Fruit fly (Drosophila melanogaster) whole organism, prepupa: Measurements from ENCODE around the gene NimC2.

Source experiments
- Blimp-1 ChIP-seq: fragments of 200-800 bp; sonication (Bioruptor generic); optimal IDR thresholded peaks from 3 replicates; lab custom pipeline; 2017; ENCODE audit warnings: missing biosample characterization, missing genetic modification characterization, mild to moderate bottlenecking, moderate library complexity, missing genetic modification reagents
- CG10631 ChIP-seq: fragments of 200-800 bp; sonication (Bioruptor generic); optimal IDR thresholded peaks from 2 replicates; lab custom pipeline; 2016; ENCODE audit warnings: missing biosample characterization, missing genetic modification characterization
- CG10669 ChIP-seq: fragments of 200-800 bp; sonication (Bioruptor generic); optimal IDR thresholded peaks from 3 replicates; lab custom pipeline; 2018; ENCODE audit warnings: missing biosample characterization, mild to moderate bottlenecking, missing genetic modification characterization, moderate library complexity
- CG11294 ChIP-seq: fragments of 200-800 bp; sonication (Bioruptor generic); IDR thresholded peaks from 2 replicates; pipeline ENCODE4 v1.3.6; 2022; ENCODE audit warnings: missing biosample characterization, missing genetic modification characterization
- CG11762 ChIP-seq: fragments of 200-800 bp; sonication (Bioruptor generic); optimal IDR thresholded peaks from 3 replicates; lab custom pipeline; 2016; ENCODE audit warnings: missing biosample characterization, missing genetic modification characterization; ENCODE audit not compliant: insufficient read depth
- CG11902 ChIP-seq: fragments of 200-800 bp; sonication (Bioruptor generic); optimal IDR thresholded peaks from 3 replicates; lab custom pipeline; 2016; ENCODE audit warnings: missing biosample characterization, missing genetic modification characterization
- CG15336 ChIP-seq: fragments of 200-800 bp; sonication (Bioruptor generic); IDR thresholded peaks from 2 replicates; pipeline ENCODE4 v1.3.6; 2022; ENCODE audit warnings: missing biosample characterization, missing genetic modification characterization
- CG1621 ChIP-seq: fragments of 200-800 bp; sonication (Bioruptor generic); optimal IDR thresholded peaks from 3 replicates; lab custom pipeline; 2018; ENCODE audit warnings: missing biosample characterization, mild to moderate bottlenecking, missing genetic modification characterization
- CG3032 ChIP-seq: fragments of 200-800 bp; optimal IDR thresholded peaks from 2 replicates; lab custom pipeline; 2019; ENCODE audit warnings: missing biosample characterization, mild to moderate bottlenecking, missing genetic modification characterization, moderate library complexity
- CG31627 ChIP-seq: fragments of 200-800 bp; sonication (Bioruptor generic); optimal IDR thresholded peaks from 3 replicates; lab custom pipeline; 2016; ENCODE audit warnings: missing biosample characterization, missing genetic modification characterization
- CG32006 ChIP-seq: fragments of 200-800 bp; sonication (Bioruptor generic); optimal IDR thresholded peaks from 3 replicates; lab custom pipeline; 2017; ENCODE audit warnings: missing biosample characterization, mild to moderate bottlenecking, missing genetic modification characterization
- CG34406 ChIP-seq: fragments of 200-800 bp; sonication (Bioruptor generic); optimal IDR thresholded peaks from 3 replicates; lab custom pipeline; 2016; ENCODE audit warnings: missing biosample characterization, missing genetic modification characterization
- CG3919 ChIP-seq: fragments of 200-800 bp; sonication (Bioruptor generic); optimal IDR thresholded peaks from 3 replicates; lab custom pipeline; 2016; ENCODE audit warnings: missing biosample characterization, missing genetic modification characterization
- CG4318 ChIP-seq: fragments of 200-800 bp; sonication (Bioruptor generic); optimal IDR thresholded peaks from 3 replicates; lab custom pipeline; 2017; ENCODE audit warnings: missing biosample characterization, mild to moderate bottlenecking, missing genetic modification characterization
- CG6163 ChIP-seq: fragments of 200-800 bp; sonication (Bioruptor generic); IDR thresholded peaks from 3 replicates; pipeline ENCODE4 v1.3.6; 2022; ENCODE audit warnings: missing biosample characterization, missing genetic modification characterization
- CG6276 ChIP-seq: fragments of 200-800 bp; sonication (Bioruptor generic); optimal IDR thresholded peaks from 2 replicates; lab custom pipeline; 2017; ENCODE audit warnings: missing biosample characterization, mild to moderate bottlenecking, missing genetic modification characterization
- CG6792 ChIP-seq: fragments of 200-800 bp; sonication (Bioruptor generic); optimal IDR thresholded peaks from 3 replicates; lab custom pipeline; 2016; ENCODE audit warnings: missing biosample characterization, missing genetic modification characterization
- CG6854 ChIP-seq: fragments of 200-800 bp; sonication (Bioruptor generic); optimal IDR thresholded peaks from 2 replicates; lab custom pipeline; 2017; ENCODE audit warnings: missing biosample characterization, mild to moderate bottlenecking, missing genetic modification characterization
- CG9139 ChIP-seq: fragments of 200-800 bp; sonication (Bioruptor generic); optimal IDR thresholded peaks from 3 replicates; lab custom pipeline; 2017; ENCODE audit warnings: missing biosample characterization, mild to moderate bottlenecking, missing genetic modification characterization
- Eip78C ChIP-seq: fragments of 200-800 bp; sonication (Bioruptor generic); peaks from one replicate; lab custom pipeline; 2016; ENCODE audit warnings: missing biosample characterization, missing genetic modification characterization
- Eip93F ChIP-seq: fragments of 200-800 bp; sonication (Bioruptor generic); optimal IDR thresholded peaks from 2 replicates; lab custom pipeline; 2016; ENCODE audit warnings: missing biosample characterization, mild to moderate bottlenecking, missing genetic modification characterization
- Ets21C ChIP-seq: fragments of 200-800 bp; sonication (Bioruptor generic); optimal IDR thresholded peaks from 3 replicates; lab custom pipeline; 2016; ENCODE audit warnings: missing biosample characterization, missing genetic modification characterization
- Ets96B ChIP-seq: fragments of 200-800 bp; optimal IDR thresholded peaks from 2 replicates; lab custom pipeline; 2019; ENCODE audit warnings: missing biosample characterization, mild to moderate bottlenecking, missing genetic modification characterization, moderate library complexity
- Gug ChIP-seq: fragments of 200-800 bp; sonication (Bioruptor generic); IDR thresholded peaks from 2 replicates; pipeline ENCODE4 v1.3.6; 2022; ENCODE audit warnings: missing biosample characterization, missing genetic modification characterization
- Hr38 ChIP-seq: sonication (Bioruptor generic); optimal IDR thresholded peaks from 2 replicates; lab custom pipeline; 2016; ENCODE audit warnings: missing biosample characterization, missing genetic modification characterization
- Hr4 ChIP-seq: fragments of 200-800 bp; sonication (Bioruptor generic); optimal IDR thresholded peaks from 3 replicates; lab custom pipeline; 2016; ENCODE audit warnings: missing biosample characterization, missing genetic modification characterization
- Lpt ChIP-seq: fragments of 200-800 bp; sonication (Bioruptor generic); optimal IDR thresholded peaks from 3 replicates; lab custom pipeline; 2016; ENCODE audit warnings: missing biosample characterization, missing genetic modification characterization
- Met ChIP-seq: fragments of 200-800 bp; sonication (Bioruptor generic); optimal IDR thresholded peaks from 3 replicates; lab custom pipeline; 2016; ENCODE audit warnings: missing biosample characterization, missing genetic modification characterization
- OdsH ChIP-seq: fragments of 200-800 bp; sonication (Bioruptor generic); optimal IDR thresholded peaks from 3 replicates; lab custom pipeline; 2016; ENCODE audit warnings: missing biosample characterization, missing genetic modification characterization
- Smox ChIP-seq: fragments of 200-800 bp; sonication (Bioruptor generic); optimal IDR thresholded peaks from 3 replicates; lab custom pipeline; 2016; ENCODE audit warnings: missing biosample characterization, missing genetic modification characterization
- Sox102F ChIP-seq: fragments of 200-800 bp; sonication (Bioruptor generic); optimal IDR thresholded peaks from 2 replicates; lab custom pipeline; 2016; ENCODE audit warnings: missing biosample characterization, mild to moderate bottlenecking, missing genetic modification characterization
- Sox14 ChIP-seq: fragments of 200-800 bp; sonication (Bioruptor generic); optimal IDR thresholded peaks from 3 replicates; lab custom pipeline; 2016; ENCODE audit warnings: missing biosample characterization, missing genetic modification characterization
- achi ChIP-seq: fragments of 200-800 bp; sonication (Bioruptor generic); optimal IDR thresholded peaks from 3 replicates; lab custom pipeline; 2016; ENCODE audit warnings: missing biosample characterization, missing genetic modification characterization
- dac ChIP-seq: fragments of 200-800 bp; sonication (Bioruptor generic); optimal IDR thresholded peaks from 2 replicates; lab custom pipeline; 2017; ENCODE audit warnings: missing biosample characterization, mild to moderate bottlenecking, missing genetic modification characterization
- dsx ChIP-seq: fragments of 200-800 bp; optimal IDR thresholded peaks from 3 replicates; lab custom pipeline; 2019; ENCODE audit warnings: missing biosample characterization, mild to moderate bottlenecking, missing genetic modification characterization, moderate library complexity; ENCODE audit not compliant: poor library complexity, severe bottlenecking
- eg ChIP-seq: fragments of 200-800 bp; sonication (Bioruptor generic); IDR thresholded peaks from 3 replicates; pipeline ENCODE4 v1.3.6; 2022; ENCODE audit warnings: missing biosample characterization, missing genetic modification characterization
- esn ChIP-seq: fragments of 200-800 bp; sonication (Bioruptor generic); optimal IDR thresholded peaks from 2 replicates; lab custom pipeline; 2016; ENCODE audit warnings: missing biosample characterization, mild to moderate bottlenecking, missing genetic modification characterization, moderate library complexity
- fd59A ChIP-seq: fragments of 200-800 bp; sonication (Bioruptor generic); optimal IDR thresholded peaks from 2 replicates; lab custom pipeline; 2017; ENCODE audit warnings: missing biosample characterization, mild to moderate bottlenecking, missing genetic modification characterization, missing genetic modification reagents
- fkh ChIP-seq: fragments of 200-800 bp; sonication (Bioruptor generic); optimal IDR thresholded peaks from 3 replicates; lab custom pipeline; 2017; ENCODE audit warnings: missing biosample characterization, mild to moderate bottlenecking, missing genetic modification characterization, moderate library complexity
- lz ChIP-seq: fragments of 200-800 bp; sonication (Bioruptor generic); optimal IDR thresholded peaks from 3 replicates; lab custom pipeline; 2016; ENCODE audit warnings: missing biosample characterization, missing genetic modification characterization
- net ChIP-seq: fragments of 200-800 bp; sonication (Bioruptor generic); optimal IDR thresholded peaks from 3 replicates; lab custom pipeline; 2016; ENCODE audit warnings: missing biosample characterization, missing genetic modification characterization
- spab ChIP-seq: fragments of 200-800 bp; sonication (Bioruptor generic); optimal IDR thresholded peaks from 2 replicates; lab custom pipeline; 2017; ENCODE audit warnings: missing biosample characterization, mild to moderate bottlenecking, missing genetic modification characterization, missing genetic modification reagents
- svp ChIP-seq: fragments of 200-800 bp; sonication (Bioruptor generic); peaks from one replicate; lab custom pipeline; 2016; ENCODE audit warnings: missing biosample characterization, missing genetic modification characterization
- topi ChIP-seq: fragments of 200-800 bp; sonication (Bioruptor generic); optimal IDR thresholded peaks from 3 replicates; lab custom pipeline; 2016; ENCODE audit warnings: missing biosample characterization, missing genetic modification characterization
- vri ChIP-seq: fragments of 200-800 bp; sonication (Bioruptor generic); optimal IDR thresholded peaks from 3 replicates; lab custom pipeline; 2016; ENCODE audit warnings: missing biosample characterization, mild to moderate bottlenecking, missing genetic modification characterization

NimC2 gene

dm6 chr2L:14007801-14008200, 27.9 kb downstream of the NimC2 start, which contains the start of gene CG42692:
Gene CG42692, plus strand, starts transcription at chr2L:14008101.
- TF ChIP-seq svp (GFP tag; lab: Kevin White, UChicago): peak; percentile 12
- TF ChIP-seq CG11762: no peak

dm6 chr2L:14010410-14010809, 30.5 kb downstream of the NimC2 start:
- TF ChIP-seq CG6854 (GFP tag; lab: Kevin White, UChicago) (no peak), Lpt (GFP tag; lab: Kevin White, UChicago) (no peak), CG1621 (tag; lab: Kevin White, UChicago) (no peak), CG31627 (GFP tag; lab: Kevin White, UChicago) (no peak), CG10631 (GFP tag; lab: Kevin White, UChicago) (no peak), Ets21C (no peak), Hr4 (GFP tag; lab: Kevin White, UChicago) (no peak), svp (GFP tag; lab: Kevin White, UChicago) (peak; percentile 70), CG9139 (GFP tag; lab: Kevin White, UChicago) (peak; percentile 7), CG11294 (GFP tag; lab: Robert Waterston, UW) (no peak), Eip78C (GFP tag; lab: Kevin White, UChicago) (no peak)

DNA sequence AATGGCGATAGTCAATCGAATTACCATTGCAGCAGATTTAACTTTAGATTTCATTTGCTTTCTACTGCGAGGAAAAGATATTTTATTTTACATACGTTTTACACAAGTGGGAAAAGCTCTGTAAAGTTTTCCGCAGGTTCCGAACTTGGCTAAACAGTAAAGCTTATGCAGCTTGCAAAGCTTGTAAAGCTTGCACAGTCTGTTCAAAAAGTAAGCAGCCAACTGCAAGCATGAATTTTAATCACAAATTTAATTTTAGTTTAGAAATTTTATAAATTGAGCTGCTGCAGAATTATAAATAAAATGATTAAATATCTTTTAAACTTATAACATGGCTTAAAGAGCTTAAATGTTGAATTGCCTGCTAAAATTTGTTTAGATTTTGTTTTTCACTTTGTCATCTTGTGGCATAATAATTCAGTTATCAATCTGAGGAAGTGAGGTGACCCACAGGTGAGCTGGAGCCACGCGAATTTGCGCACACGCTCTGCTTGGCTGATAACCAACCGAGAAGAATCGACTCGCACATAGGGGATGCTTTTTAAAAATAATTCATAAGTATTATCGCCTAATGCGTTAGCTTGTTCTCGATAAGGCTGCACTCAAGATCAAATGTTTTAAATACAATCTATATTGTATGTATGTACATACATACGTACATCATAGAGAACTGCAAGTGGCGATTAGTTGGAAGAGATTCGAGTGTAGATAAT, 31.8 kb downstream of the NimC2 start:
- TF ChIP-seq Hr38 (GFP tag; lab: Kevin White, UChicago): no peak
- no peak for TF ChIP-seq vri
- TF ChIP-seq CG6276 (GFP tag; lab: Kevin White, UChicago): no peak
- no peak for TF ChIP-seq net (GFP tag; lab: Kevin White, UChicago)
- no peak for TF ChIP-seq CG11294 (GFP tag; lab: Robert Waterston, UW)
- peak; percentile 72 for TF ChIP-seq Eip78C (GFP tag; lab: Kevin White, UChicago)
- TF ChIP-seq CG4318 (GFP tag; lab: Kevin White, UChicago): no peak
- no peak for TF ChIP-seq CG11762
- no peak for TF ChIP-seq Blimp-1 (GFP tag; lab: Kevin White, UChicago)
- TF ChIP-seq CG6792 (GFP tag; lab: Kevin White, UChicago): no peak
- peak; percentile 17 for TF ChIP-seq CG10669 (GFP tag; lab: Kevin White, UChicago)
- no peak for TF ChIP-seq spab (GFP tag; lab: Kevin White, UChicago)
- TF ChIP-seq CG31627 (GFP tag; lab: Kevin White, UChicago): no peak
- no peak for TF ChIP-seq dac (GFP tag; lab: Kevin White, UChicago)
- no peak for TF ChIP-seq Ets21C
- TF ChIP-seq achi: no peak
- peak; percentile 16 for TF ChIP-seq topi (GFP tag; lab: Kevin White, UChicago)
- TF ChIP-seq Smox (GFP tag; lab: Kevin White, UChicago): peak; percentile 1
- no peak for TF ChIP-seq lz (GFP tag; lab: Kevin White, UChicago)
- TF ChIP-seq Hr4 (GFP tag; lab: Kevin White, UChicago): no peak
- TF ChIP-seq CG10631 (GFP tag; lab: Kevin White, UChicago): no peak
- peak; percentile 48 for TF ChIP-seq Met (GFP tag; lab: Kevin White, UChicago)
- TF ChIP-seq CG11902 (GFP tag; lab: Kevin White, UChicago): no peak
- no peak for TF ChIP-seq CG15336 (GFP tag; lab: Robert Waterston, UW)
- TF ChIP-seq Lpt (GFP tag; lab: Kevin White, UChicago): no peak
- no peak for TF ChIP-seq Gug (GFP tag; lab: Robert Waterston, UW)
- TF ChIP-seq CG6854 (GFP tag; lab: Kevin White, UChicago): no peak
- no peak for TF ChIP-seq CG1621 (tag; lab: Kevin White, UChicago)
- no peak for TF ChIP-seq CG34406 (GFP tag; lab: Kevin White, UChicago)
- peak; percentile 26 for TF ChIP-seq OdsH (GFP tag; lab: Kevin White, UChicago)
- no peak for TF ChIP-seq Sox102F (GFP tag; lab: Kevin White, UChicago)
- peak; percentile 9 for TF ChIP-seq Ets96B (tag; lab: Kevin White, UChicago)
- peak; percentile 17 for TF ChIP-seq CG3919 (GFP tag; lab: Kevin White, UChicago)
- peak; percentile 16 for TF ChIP-seq esn (GFP tag; lab: Kevin White, UChicago)
- peak; percentile 34; the same call in 2 of the 3 replicates for TF ChIP-seq CG6163 (GFP tag; lab: Robert Waterston, UW)
- peak; percentile 79 for TF ChIP-seq svp (GFP tag; lab: Kevin White, UChicago)
- TF ChIP-seq fd59A: no peak
- no peak for TF ChIP-seq fkh (GFP tag; lab: Kevin White, UChicago)
- TF ChIP-seq Sox14 (GFP tag; lab: Kevin White, UChicago): no peak
- no peak for TF ChIP-seq Eip93F (GFP tag; lab: Kevin White, UChicago)
- no peak for TF ChIP-seq CG3032 (tag; lab: Kevin White, UChicago)
- TF ChIP-seq dsx (GFP tag; lab: Kevin White, UChicago): no peak
- TF ChIP-seq CG32006 (GFP tag; lab: Kevin White, UChicago): no peak
- no peak; the same call in 1 of the 3 replicates for TF ChIP-seq eg
